Worm (Caenorhabditis elegans) whole organism, late embryonic: ENCODE results near the gene R07E5.15.

Experiments
- C08G9.2 ChIP-seq: sonication (generic microtip); optimal IDR thresholded peaks from 2 replicates; lab custom pipeline; 2016; ENCODE audit warnings: mild to moderate bottlenecking, missing genetic modification characterization, moderate library complexity, missing compliant biosample characterization
- F13H6.1 ChIP-seq: sonication (generic microtip); optimal IDR thresholded peaks from 2 replicates; lab custom pipeline; 2016; ENCODE audit warnings: missing genetic modification characterization, missing compliant biosample characterization
- K02D7.2 ChIP-seq: sonication (generic microtip); optimal IDR thresholded peaks from 2 replicates; lab custom pipeline; 2017; ENCODE audit warnings: mild to moderate bottlenecking, missing genetic modification characterization, missing compliant biosample characterization
- T23F11.4 ChIP-seq: fragments of 200-800 bp; sonication (Bioruptor generic); optimal IDR thresholded peaks from 2 replicates; lab custom pipeline; 2018; ENCODE audit warnings: mild to moderate bottlenecking, missing genetic modification characterization, missing compliant biosample characterization
- Y22D7AL.16 ChIP-seq: sonication (generic microtip); optimal IDR thresholded peaks from 2 replicates; lab custom pipeline; 2016; ENCODE audit warnings: missing genetic modification characterization, missing compliant biosample characterization
- ahr-1 ChIP-seq: sonication (generic microtip); optimal IDR thresholded peaks from 2 replicates; lab custom pipeline; 2016; ENCODE audit warnings: missing genetic modification characterization, missing compliant biosample characterization
- ama-1 ChIP-seq: fragments of 150-350 bp; optimal IDR thresholded peaks from 2 replicates; lab custom pipeline; 2014
- ceh-2 ChIP-seq: sonication (generic microtip); optimal IDR thresholded peaks from 2 replicates; lab custom pipeline; 2016; ENCODE audit warnings: missing genotype, missing genetic modification characterization, missing compliant biosample characterization
- ceh-22 ChIP-seq: sonication (generic microtip); optimal IDR thresholded peaks from 2 replicates; lab custom pipeline; 2017; ENCODE audit warnings: missing biosample characterization, missing genetic modification characterization
- ceh-24 ChIP-seq: sonication (generic microtip); optimal IDR thresholded peaks from 2 replicates; lab custom pipeline; 2016; ENCODE audit warnings: mild to moderate bottlenecking, missing genetic modification characterization, missing compliant biosample characterization
- ceh-30 ChIP-seq: fragments of 150-350 bp; optimal IDR thresholded peaks from 2 replicates; lab custom pipeline; 2014; ENCODE audit warnings: missing biosample characterization, missing genetic modification characterization
- ceh-31 ChIP-seq: sonication (generic microtip); optimal IDR thresholded peaks from 2 replicates; lab custom pipeline; 2016; ENCODE audit warnings: missing genetic modification characterization, missing compliant biosample characterization
- ceh-34 ChIP-seq: sonication (generic microtip); optimal IDR thresholded peaks from 2 replicates; lab custom pipeline; 2016; ENCODE audit warnings: mild to moderate bottlenecking, missing genetic modification characterization, missing compliant biosample characterization
- ceh-45 ChIP-seq: fragments of 200-800 bp; sonication (Bioruptor generic); IDR thresholded peaks from 2 replicates; pipeline ENCODE4 v1.3.6; 2022; ENCODE audit warnings: missing genetic modification reagents, missing genetic modification characterization, missing compliant biosample characterization
- ceh-48 ChIP-seq: sonication (generic microtip); optimal IDR thresholded peaks from 2 replicates; lab custom pipeline; 2016; ENCODE audit warnings: missing genetic modification characterization, inconsistent platforms, missing compliant biosample characterization
- ceh-9 ChIP-seq: sonication (generic microtip); optimal IDR thresholded peaks from 2 replicates; lab custom pipeline; 2016; ENCODE audit warnings: mild to moderate bottlenecking, missing genetic modification characterization, inconsistent platforms, missing compliant biosample characterization
- che-1 ChIP-seq: sonication (generic microtip); optimal IDR thresholded peaks from 2 replicates; lab custom pipeline; 2016; ENCODE audit warnings: mild to moderate bottlenecking, missing genetic modification characterization, missing compliant biosample characterization
- dmd-4 ChIP-seq: sonication (generic microtip); optimal IDR thresholded peaks from 2 replicates; lab custom pipeline; 2016; ENCODE audit warnings: borderline replicate concordance, missing genetic modification characterization, missing compliant biosample characterization
- dve-1 ChIP-seq: sonication (generic microtip); optimal IDR thresholded peaks from 2 replicates; lab custom pipeline; 2017; ENCODE audit warnings: antibody characterized with exemption, mild to moderate bottlenecking, missing genetic modification characterization, missing compliant biosample characterization
- elt-2 ChIP-seq: sonication (generic microtip); optimal IDR thresholded peaks from 2 replicates; lab custom pipeline; 2016; ENCODE audit warnings: missing genetic modification reagents, missing genetic modification characterization, missing compliant biosample characterization
- eyg-1 ChIP-seq: sonication (generic microtip); optimal IDR thresholded peaks from 2 replicates; lab custom pipeline; 2016; ENCODE audit warnings: missing genotype, missing genetic modification characterization, missing compliant biosample characterization
- fax-1 ChIP-seq: sonication (generic microtip); optimal IDR thresholded peaks from 2 replicates; lab custom pipeline; 2016; ENCODE audit warnings: missing genotype, missing genetic modification characterization, missing compliant biosample characterization
- fkh-10 ChIP-seq: fragments of 150-350 bp; optimal IDR thresholded peaks from 2 replicates; lab custom pipeline; 2014; ENCODE audit warnings: missing biosample characterization, missing genetic modification reagents, missing genetic modification characterization
- hlh-13 ChIP-seq: fragments of 200-800 bp; sonication (Bioruptor generic); optimal IDR thresholded peaks from 2 replicates; lab custom pipeline; 2018; ENCODE audit warnings: mild to moderate bottlenecking, missing genetic modification characterization, missing compliant biosample characterization
- hlh-6 ChIP-seq: sonication (generic microtip); optimal IDR thresholded peaks from 2 replicates; lab custom pipeline; 2016; ENCODE audit warnings: missing genotype, missing genetic modification characterization, missing compliant biosample characterization
- hlh-8 ChIP-seq: sonication (generic microtip); optimal IDR thresholded peaks from 2 replicates; lab custom pipeline; 2016; ENCODE audit warnings: missing genotype, missing genetic modification characterization, missing compliant biosample characterization
- lim-6 ChIP-seq: sonication (generic microtip); optimal IDR thresholded peaks from 2 replicates; lab custom pipeline; 2016; ENCODE audit warnings: missing genetic modification characterization, missing compliant biosample characterization
- lin-11 ChIP-seq: fragments of 200-800 bp; sonication (Bioruptor generic); optimal IDR thresholded peaks from 2 replicates; lab custom pipeline; 2018; ENCODE audit warnings: mild to moderate bottlenecking, missing genetic modification characterization, missing compliant biosample characterization
- nfya-1 ChIP-seq: sonication (generic microtip); optimal IDR thresholded peaks from 2 replicates; lab custom pipeline; 2017; ENCODE audit warnings: missing genetic modification characterization, mild to moderate bottlenecking, missing compliant biosample characterization, antibody characterized with exemption, moderate library complexity
- nhr-11 ChIP-seq: fragments of 150-350 bp; optimal IDR thresholded peaks from 2 replicates; lab custom pipeline; 2014; ENCODE audit warnings: missing biosample characterization, missing genetic modification characterization
- pag-3 ChIP-seq: sonication (generic microtip); optimal IDR thresholded peaks from 2 replicates; lab custom pipeline; 2016; ENCODE audit warnings: missing compliant biosample characterization, missing genetic modification characterization, borderline replicate concordance
- pat-9 ChIP-seq: fragments of 200-800 bp; sonication (Bioruptor generic); optimal IDR thresholded peaks from 2 replicates; lab custom pipeline; 2018; ENCODE audit warnings: mild to moderate bottlenecking, missing genetic modification characterization, moderate library complexity, missing compliant biosample characterization
- pros-1 ChIP-seq: fragments of 150-350 bp; optimal IDR thresholded peaks from 2 replicates; lab custom pipeline; 2014; ENCODE audit warnings: missing biosample characterization, missing genetic modification reagents, missing genetic modification characterization
- ref-2 ChIP-seq: sonication (generic microtip); optimal IDR thresholded peaks from 2 replicates; lab custom pipeline; 2016; ENCODE audit warnings: missing genetic modification characterization, missing compliant biosample characterization
- sox-2 ChIP-seq: fragments of 200-800 bp; sonication (Bioruptor generic); IDR thresholded peaks from 2 replicates; pipeline ENCODE4 v1.3.6; 2022; ENCODE audit warnings: missing genetic modification reagents, missing genetic modification characterization, missing compliant biosample characterization
- tbx-2 ChIP-seq: sonication (generic microtip); optimal IDR thresholded peaks from 2 replicates; lab custom pipeline; 2016; ENCODE audit warnings: missing genetic modification characterization, missing compliant biosample characterization
- tbx-7 ChIP-seq: sonication (generic microtip); optimal IDR thresholded peaks from 2 replicates; lab custom pipeline; 2016; ENCODE audit warnings: missing genotype, missing genetic modification characterization, missing compliant biosample characterization
- ttx-3 ChIP-seq: sonication (generic microtip); optimal IDR thresholded peaks from 2 replicates; lab custom pipeline; 2016; ENCODE audit warnings: missing genetic modification reagents, missing genetic modification characterization, missing compliant biosample characterization
- unc-3 ChIP-seq, 2 experiments: fragments of 200-800 bp in 1 of 2; sonication (Bioruptor generic) in 1 of 2; sonication (generic microtip) in 1 of 2; conservative IDR thresholded peaks in 1 of 2; optimal IDR thresholded peaks in 1 of 2; 2 replicates each; pipeline versions ENCODE4 v1.3.6 to Lab custom; 2016 to 2022; ENCODE audit warnings: missing compliant biosample characterization in 2 of 2, missing genetic modification characterization in 2 of 2, missing genetic modification reagents in 1 of 2
- unc-42 ChIP-seq: sonication (generic microtip); optimal IDR thresholded peaks from 2 replicates; lab custom pipeline; 2016; ENCODE audit warnings: missing genotype, missing genetic modification characterization, missing compliant biosample characterization
- unc-86 ChIP-seq: sonication (generic microtip); optimal IDR thresholded peaks from 2 replicates; lab custom pipeline; 2016; ENCODE audit warnings: missing genetic modification characterization, missing compliant biosample characterization
- zip-5 ChIP-seq: sonication (generic microtip); optimal IDR thresholded peaks from 2 replicates; lab custom pipeline; 2016; ENCODE audit warnings: missing genetic modification characterization, missing compliant biosample characterization
- ztf-16 ChIP-seq: sonication (generic microtip); optimal IDR thresholded peaks from 2 replicates; lab custom pipeline; 2017; ENCODE audit warnings: missing genetic modification characterization, missing compliant biosample characterization

Gene R07E5.15

ce11 chrIII:4381343-4381742 is 19.9 kb upstream of the R07E5.15 start, which contains the start of gene pals-27:
Gene pals-27, plus strand, starts transcription at chrIII:4381643.
- TF ChIP-seq fax-1 (tag; lab: Kevin White, UChicago) (no peak), tbx-7 (tag; lab: Kevin White, UChicago) (no peak), ama-1 (no peak), hlh-13 (GFP tag; lab: Kevin White, UChicago) (no peak), C08G9.2 (tag; lab: Kevin White, UChicago) (no peak), ttx-3 (tag; lab: Kevin White, UChicago) (no peak), ceh-2 (no peak), dve-1 (tag; lab: Kevin White, UChicago) (no peak)
- TF ChIP-seq, all 69 proteins: peak for 0

- TF ChIP-seq Y22D7AL.16 (tag; lab: Kevin White, UChicago) (no peak), F13H6.1 (tag; lab: Kevin White, UChicago) (no peak), ref-2 (tag; lab: Kevin White, UChicago) (no peak), nfya-1 (tag; lab: Kevin White, UChicago) (peak; percentile 76)
Observed at ce11 chrIII:4382118-4382517, 19.1 kb upstream of the R07E5.15 start.

ce11 chrIII:4384487-4384886 is 16.8 kb upstream of the R07E5.15 start, which contains the start of gene pals-28:
Gene pals-28, plus strand, starts transcription at chrIII:4384787.
- TF ChIP-seq ceh-48 (tag; lab: Kevin White, UChicago), result no peak
- no peak for TF ChIP-seq ceh-2
- no peak for TF ChIP-seq hlh-8 (tag; lab: Kevin White, UChicago)
- no peak for TF ChIP-seq sox-2 (GFP tag; lab: Robert Waterston, UW)
- TF ChIP-seq dmd-4 (tag; lab: Kevin White, UChicago), result no peak
- no peak for TF ChIP-seq lim-6 (tag; lab: Kevin White, UChicago)
- TF ChIP-seq pag-3 (tag; lab: Kevin White, UChicago), result no peak
- TF ChIP-seq che-1 (tag; lab: Kevin White, UChicago), result no peak
- no peak for TF ChIP-seq ceh-34
- no peak for TF ChIP-seq K02D7.2 (tag; lab: Kevin White, UChicago)
- no peak for TF ChIP-seq ztf-16
- TF ChIP-seq ceh-22 (tag; lab: Kevin White, UChicago), result no peak
- TF ChIP-seq unc-3 (GFP tag; conservative IDR thresholded peaks at IDR 0.05; lab: Robert Waterston, UW), result no peak
- no peak for TF ChIP-seq unc-3 (tag; optimal IDR thresholded peaks at IDR 0.05; lab: Kevin White, UChicago)
- no peak for TF ChIP-seq tbx-2
- no peak for TF ChIP-seq dve-1 (tag; lab: Kevin White, UChicago)
- no peak for TF ChIP-seq fkh-10 (GFP tag; lab: Kevin White, UChicago)
- no peak for TF ChIP-seq Y22D7AL.16 (tag; lab: Kevin White, UChicago)
- no peak for TF ChIP-seq pat-9

- no peak for TF ChIP-seq ceh-30 (tag; lab: Kevin White, UChicago)
- TF ChIP-seq unc-86 (tag; lab: Kevin White, UChicago), result no peak
- no peak for TF ChIP-seq lim-6 (tag; lab: Kevin White, UChicago)
- TF ChIP-seq ama-1, result no peak
- no peak for TF ChIP-seq K02D7.2 (tag; lab: Kevin White, UChicago)
- TF ChIP-seq tbx-7 (tag; lab: Kevin White, UChicago), result no peak
- TF ChIP-seq ahr-1 (tag; lab: Kevin White, UChicago), result no peak
- no peak for TF ChIP-seq pat-9
- TF ChIP-seq, all 69 proteins: peak for 0
Observed at ce11 chrIII:4390421-4390820, 10.8 kb upstream of the R07E5.15 start.

ce11 chrIII:4391319-4391718 is 9.9 kb upstream of the R07E5.15 start:
- TF ChIP-seq hlh-6 (no peak), ceh-31 (tag; lab: Kevin White, UChicago) (no peak), ceh-2 (no peak), fkh-10 (GFP tag; lab: Kevin White, UChicago) (no peak), pros-1 (tag; lab: Kevin White, UChicago) (no peak), nhr-11 (tag; lab: Kevin White, UChicago) (no peak), ceh-24 (no peak), zip-5 (tag; lab: Kevin White, UChicago) (no peak), elt-2 (tag; lab: Kevin White, UChicago) (no peak), tbx-7 (tag; lab: Kevin White, UChicago) (no peak), ztf-16 (no peak), Y22D7AL.16 (tag; lab: Kevin White, UChicago) (no peak), tbx-2 (no peak), sox-2 (GFP tag; lab: Robert Waterston, UW) (no peak), ceh-9 (tag; lab: Kevin White, UChicago) (no peak), unc-42 (no peak), eyg-1 (no peak), T23F11.4 (GFP tag; lab: Kevin White, UChicago) (no peak), lin-11 (tag; lab: Kevin White, UChicago) (no peak), ceh-45 (no peak)
